Worm (Caenorhabditis elegans): Measurements from ENCODE around the gene glb-25.

Gene glb-25

DNA sequence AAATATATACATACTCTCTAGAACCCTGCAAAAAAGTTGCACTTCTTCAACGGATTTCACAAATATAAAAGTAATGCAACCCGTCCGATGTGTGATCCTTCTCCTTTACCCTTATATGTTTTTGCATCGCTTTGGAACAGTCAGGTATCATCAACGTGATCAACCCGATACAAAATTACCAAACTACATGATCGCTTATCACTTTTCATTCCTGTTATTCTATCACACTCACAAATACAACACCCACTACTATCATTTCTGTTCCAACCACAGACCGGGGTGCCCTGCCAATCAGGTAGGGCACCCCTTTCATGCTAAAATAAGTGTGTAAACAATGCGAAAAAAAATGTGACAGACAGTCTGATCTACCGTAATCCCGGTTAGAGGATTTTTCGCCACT, 28.9 kb downstream of the glb-25 start:
- no peak for TF ChIP-seq F13H6.1 (tag; optimal IDR thresholded peaks at IDR 0.05)
- no peak for TF ChIP-seq nhr-12 (tag; optimal IDR thresholded peaks at IDR 0.05)
- TF ChIP-seq lsy-2 (tag; optimal IDR thresholded peaks at IDR 0.05) = no peak
- TF ChIP-seq unc-39 (tag; optimal IDR thresholded peaks at IDR 0.05) = no peak

DNA sequence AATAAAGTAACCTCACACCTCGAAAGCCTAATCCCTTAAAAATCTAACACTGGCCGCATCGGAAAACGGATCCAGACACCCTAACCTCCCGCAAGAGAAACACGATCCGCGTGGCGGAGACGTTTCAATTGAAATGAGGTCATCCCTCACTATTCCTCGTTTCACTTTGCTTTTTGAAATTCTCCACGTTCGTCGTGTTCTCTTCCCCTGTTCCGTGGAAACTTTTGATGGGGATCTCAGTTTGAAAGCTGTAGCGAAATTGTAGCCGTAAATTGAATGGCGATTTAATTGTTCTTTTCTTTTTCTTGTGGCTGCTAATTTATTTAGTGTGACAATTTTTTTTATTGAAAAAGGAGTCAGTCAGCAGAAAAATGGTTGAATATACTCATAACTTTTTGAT, 30.7 kb downstream of the glb-25 start:
- TF ChIP-seq ceh-82 (tag; optimal IDR thresholded peaks at IDR 0.05) = no peak
- TF ChIP-seq C34F6.9 (tag; optimal IDR thresholded peaks at IDR 0.05) = no peak
- no peak for TF ChIP-seq Y55F3AM.14 (GFP tag; optimal IDR thresholded peaks at IDR 0.05)
- no peak for TF ChIP-seq zag-1 (tag; optimal IDR thresholded peaks at IDR 0.05)
- no peak for TF ChIP-seq nhr-10 (tag; optimal IDR thresholded peaks at IDR 0.05)
- no peak for TF ChIP-seq lin-39 (tag; optimal IDR thresholded peaks at IDR 0.05)
- TF ChIP-seq nhr-237 (tag; optimal IDR thresholded peaks at IDR 0.05) = no peak
- no peak for TF ChIP-seq nhr-77 (tag; optimal IDR thresholded peaks at IDR 0.05)
- no peak for TF ChIP-seq unc-62 (GFP tag; optimal IDR thresholded peaks at IDR 0.05)

DNA sequence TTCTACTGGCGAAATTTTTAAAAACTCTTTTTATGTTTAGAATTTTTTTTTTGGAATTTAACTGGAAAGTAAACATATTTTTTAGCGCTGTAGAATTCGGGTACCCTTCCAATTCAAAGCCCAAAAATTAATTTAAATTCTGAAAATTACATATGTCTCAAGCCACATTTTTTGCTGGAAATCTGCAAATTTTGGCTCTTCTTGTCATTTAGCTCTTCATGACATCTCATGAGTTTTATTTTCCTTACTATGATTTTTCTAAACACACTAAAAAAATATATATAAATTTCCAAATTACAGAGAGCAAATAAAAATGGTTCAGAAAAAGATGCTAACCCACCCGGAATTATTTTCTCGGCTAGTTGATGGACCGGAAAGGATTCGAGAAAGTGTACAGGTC, 31.2 kb downstream of the glb-25 start, which contains the start of gene acs-3:
TSS of gene acs-3 (plus strand) at position 301 of the 400 bp plus-strand sequence.
- TF ChIP-seq R02D3.7 (tag; optimal IDR thresholded peaks at IDR 0.05) (no peak), snpc-4 (tag; optimal IDR thresholded peaks at IDR 0.05) (no peak), peb-1 (tag; optimal IDR thresholded peaks at IDR 0.05) (no peak), egl-27 (tag; optimal IDR thresholded peaks at IDR 0.05) (no peak), nhr-77 (tag; optimal IDR thresholded peaks at IDR 0.05) (no peak), aly-2 (tag; optimal IDR thresholded peaks at IDR 0.05) (no peak), nhr-11 (tag; optimal IDR thresholded peaks at IDR 0.05) (no peak), unc-62 (GFP tag; optimal IDR thresholded peaks at IDR 0.05) (no peak), nhr-237 (tag; optimal IDR thresholded peaks at IDR 0.05) (no peak), alr-1 (tag; optimal IDR thresholded peaks at IDR 0.05) (no peak), ztf-4 (tag; optimal IDR thresholded peaks at IDR 0.05) (no peak), lin-13 (GFP tag; optimal IDR thresholded peaks at IDR 0.05) (no peak), nhr-12 (tag; optimal IDR thresholded peaks at IDR 0.05) (no peak), nhr-129 (tag; optimal IDR thresholded peaks at IDR 0.05) (no peak), mbf-1 (tag; optimal IDR thresholded peaks at IDR 0.05) (no peak), ceh-16 (tag; optimal IDR thresholded peaks at IDR 0.05) (no peak), nhr-21 (tag; optimal IDR thresholded peaks at IDR 0.05) (no peak), F13H6.1 (tag; optimal IDR thresholded peaks at IDR 0.05) (no peak), fos-1 (tag; optimal IDR thresholded peaks at IDR 0.05) (no peak), zag-1 (tag; optimal IDR thresholded peaks at IDR 0.05) (no peak)

DNA sequence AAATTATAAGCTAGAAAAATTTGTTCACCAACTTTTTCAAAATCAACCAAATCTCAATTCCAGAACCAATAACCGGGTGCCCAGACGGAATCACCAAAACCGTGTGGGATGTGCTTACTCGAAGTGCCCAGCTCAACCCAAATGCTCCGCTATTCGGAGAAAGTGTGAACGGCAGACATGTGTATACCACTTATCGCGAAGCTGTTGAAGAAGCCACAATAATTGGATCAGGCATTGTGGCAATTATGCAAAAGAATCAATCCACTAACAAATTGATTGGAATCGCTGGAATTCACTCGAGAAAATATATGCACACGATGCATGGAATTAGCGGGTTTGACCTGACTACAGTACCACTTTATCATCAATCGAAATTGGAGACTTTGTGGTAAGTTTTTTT, 31.6 kb downstream of the glb-25 start:
- TF ChIP-seq lin-11 (tag; optimal IDR thresholded peaks at IDR 0.05) (no peak), zag-1 (tag; optimal IDR thresholded peaks at IDR 0.05) (no peak), lsy-2 (tag; optimal IDR thresholded peaks at IDR 0.05) (no peak), nhr-77 (tag; optimal IDR thresholded peaks at IDR 0.05) (no peak), nhr-23 (tag; optimal IDR thresholded peaks at IDR 0.05) (no peak), elt-3 (tag; optimal IDR thresholded peaks at IDR 0.05) (no peak), peb-1 (tag; optimal IDR thresholded peaks at IDR 0.05) (no peak), egl-27 (tag; optimal IDR thresholded peaks at IDR 0.05) (no peak), alr-1 (tag; optimal IDR thresholded peaks at IDR 0.05) (no peak), nhr-10 (tag; optimal IDR thresholded peaks at IDR 0.05) (no peak), C34F6.9 (tag; optimal IDR thresholded peaks at IDR 0.05) (no peak), ceh-16 (tag; optimal IDR thresholded peaks at IDR 0.05) (no peak), sem-4 (tag; optimal IDR thresholded peaks at IDR 0.05) (no peak), gmeb-1 (tag; optimal IDR thresholded peaks at IDR 0.05) (no peak), blmp-1 (tag; optimal IDR thresholded peaks at IDR 0.05; ENCODE audit: insufficient read depth) (no peak)

DNA sequence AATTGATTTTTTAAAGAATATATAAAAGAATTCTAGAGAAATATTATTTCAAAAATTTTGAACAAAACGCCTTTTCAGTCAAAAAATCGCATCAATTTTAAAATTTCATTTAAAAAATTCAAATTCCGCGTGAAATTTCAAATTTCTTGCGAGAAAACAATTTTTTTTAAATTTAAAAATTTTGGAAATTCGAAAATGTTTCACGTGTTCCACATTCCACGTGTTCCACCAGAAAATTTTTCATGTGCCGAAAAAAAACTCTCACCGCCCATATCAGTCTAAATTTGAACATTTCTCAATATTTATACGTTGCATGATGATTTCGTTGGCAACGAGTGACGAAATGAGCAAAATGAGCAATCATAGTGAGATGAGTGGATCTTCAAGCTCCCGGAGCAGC, 37.0 kb downstream of the glb-25 start, which contains the start of gene fbxa-201:
TSS of gene fbxa-201 (plus strand) at position 301 of the 400 bp plus-strand sequence.
- TF ChIP-seq ceh-82 (tag; optimal IDR thresholded peaks at IDR 0.05) (no peak), snpc-4 (tag; optimal IDR thresholded peaks at IDR 0.05) (no peak), gmeb-1 (tag; optimal IDR thresholded peaks at IDR 0.05) (no peak), aly-2 (tag; optimal IDR thresholded peaks at IDR 0.05) (no peak), dmd-4 (tag; optimal IDR thresholded peaks at IDR 0.05) (no peak), unc-55 (GFP tag; optimal IDR thresholded peaks at IDR 0.05) (no peak), sem-4 (tag; optimal IDR thresholded peaks at IDR 0.05) (no peak), sma-9 (GFP tag; optimal IDR thresholded peaks at IDR 0.05) (no peak), sma-9 (tag; optimal IDR thresholded peaks at IDR 0.05) (no peak), lin-39 (tag; optimal IDR thresholded peaks at IDR 0.05) (no peak), nhr-6 (tag; optimal IDR thresholded peaks at IDR 0.05) (no peak), nhr-10 (tag; optimal IDR thresholded peaks at IDR 0.05) (no peak), elt-3 (tag; optimal IDR thresholded peaks at IDR 0.05) (no peak), nhr-25 (tag; optimal IDR thresholded peaks at IDR 0.05) (no peak), blmp-1 (tag; optimal IDR thresholded peaks at IDR 0.05; ENCODE audit: insufficient read depth) (no peak), mdl-1 (tag; optimal IDR thresholded peaks at IDR 0.05) (no peak), mab-5 (tag; optimal IDR thresholded peaks at IDR 0.05) (no peak), ceh-16 (tag; optimal IDR thresholded peaks at IDR 0.05) (no peak), lsy-2 (tag; optimal IDR thresholded peaks at IDR 0.05) (no peak), egl-27 (tag; optimal IDR thresholded peaks at IDR 0.05) (no peak), nhr-11 (tag; optimal IDR thresholded peaks at IDR 0.05) (no peak)

All from whole organism, L2 larva.